Fruit fly (Drosophila melanogaster): Measurements from ENCODE around the gene CG1578.
A peak's percentile ranks its signal among the peaks of the same experiment; 100 is the strongest.

CG1578 gene

dm6 chrX:11841702-11842378, 25.5 kb upstream of the CG1578 start:
- no peak for TF ChIP-seq D1 (tag; optimal IDR thresholded peaks at IDR 0.05)
- TF ChIP-seq CG8159 (tag; optimal IDR thresholded peaks at IDR 0.05), result peak; percentile 45

dm6 chrX:11839308-11839707, 23.0 kb upstream of the CG1578 start, which contains the start of gene Cyp28c1:
Gene Cyp28c1, plus strand, starts transcription at chrX:11839608.
- TF ChIP-seq CG34367 (tag; optimal IDR thresholded peaks at IDR 0.05), result no peak
- no peak for TF ChIP-seq fd96Ca (GFP tag; IDR thresholded peaks at IDR 0.05)
- TF ChIP-seq gl (tag; optimal IDR thresholded peaks at IDR 0.05), result no peak
- no peak for TF ChIP-seq CG10348 (GFP tag; IDR thresholded peaks at IDR 0.05)
- no peak for TF ChIP-seq Pif1A (GFP tag; optimal IDR thresholded peaks at IDR 0.05)
- no peak for TF ChIP-seq CG15710 (tag; optimal IDR thresholded peaks at IDR 0.05)

DNA sequence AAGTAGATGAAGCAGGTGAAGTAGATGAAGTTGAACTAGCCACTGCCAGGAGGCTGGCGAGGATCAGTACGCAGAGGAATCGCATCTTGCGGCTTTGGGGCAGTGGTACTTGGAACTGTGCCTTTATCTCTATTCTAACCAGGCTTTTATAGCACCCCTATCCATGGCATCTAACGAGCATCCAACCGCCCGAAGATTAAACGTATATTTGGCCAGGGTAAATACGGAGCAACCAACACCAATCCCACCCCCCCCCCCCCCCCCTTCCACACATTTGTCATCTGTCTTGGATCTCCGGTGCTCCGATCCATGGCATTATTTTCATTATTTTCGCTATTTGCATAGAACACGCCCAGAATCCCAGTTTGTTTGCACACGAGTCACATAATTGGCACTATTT, 21.6 kb upstream of the CG1578 start, which contains the start of gene CG15741:
CG15741 (minus strand) TSS at position 101 of the 400 bp plus-strand sequence.
- no peak for TF ChIP-seq gl (tag; optimal IDR thresholded peaks at IDR 0.05)
- TF ChIP-seq CG17806 (tag; optimal IDR thresholded peaks at IDR 0.05), result no peak
- TF ChIP-seq CG10348 (GFP tag; IDR thresholded peaks at IDR 0.05), result no peak
- TF ChIP-seq CG34367 (tag; optimal IDR thresholded peaks at IDR 0.05), result no peak
- TF ChIP-seq CG8301 (tag; optimal IDR thresholded peaks at IDR 0.05), result no peak
- TF ChIP-seq rn (GFP tag; IDR thresholded peaks at IDR 0.05), result no peak
- no peak for TF ChIP-seq CG4496 (GFP tag; IDR thresholded peaks at IDR 0.05)

- TF ChIP-seq CG10348 (GFP tag; IDR thresholded peaks at IDR 0.05) (no peak), Ets98B (GFP tag; IDR thresholded peaks at IDR 0.05) (no peak), fd96Ca (GFP tag; IDR thresholded peaks at IDR 0.05) (no peak), CG12605 (GFP tag; IDR thresholded peaks at IDR 0.05) (no peak), D1 (tag; optimal IDR thresholded peaks at IDR 0.05) (no peak), gl (tag; optimal IDR thresholded peaks at IDR 0.05) (no peak)
These were observed 12.1 kb upstream of the CG1578 start for dm6 chrX:11828336-11829007.

dm6 chrX:11823003-11823402, 6.7 kb upstream of the CG1578 start:
- TF ChIP-seq CG34367 (tag; optimal IDR thresholded peaks at IDR 0.05) (peak; percentile 14), CG8159 (tag; optimal IDR thresholded peaks at IDR 0.05) (peak; percentile 83), EcR (GFP tag; optimal IDR thresholded peaks at IDR 0.05) (peak; percentile 38), CG9948 (tag; optimal IDR thresholded peaks at IDR 0.05) (peak; percentile 11), gl (tag; optimal IDR thresholded peaks at IDR 0.05) (peak; percentile 44), CG8301 (tag; optimal IDR thresholded peaks at IDR 0.05) (peak; percentile 54), CG13204 (GFP tag; optimal IDR thresholded peaks at IDR 0.05) (no peak), Pif1A (GFP tag; optimal IDR thresholded peaks at IDR 0.05) (no peak), fd96Ca (GFP tag; IDR thresholded peaks at IDR 0.05) (peak; percentile 62; the same call in 1 of the 3 replicates), CG12605 (GFP tag; IDR thresholded peaks at IDR 0.05) (peak; percentile 85), D1 (tag; optimal IDR thresholded peaks at IDR 0.05) (no peak), CG17806 (tag; optimal IDR thresholded peaks at IDR 0.05) (peak; percentile 4), CG32121 (GFP tag; IDR thresholded peaks at IDR 0.05) (peak; percentile 65), rn (GFP tag; IDR thresholded peaks at IDR 0.05) (no peak), CG10348 (GFP tag; IDR thresholded peaks at IDR 0.05) (no peak), CG4496 (GFP tag; IDR thresholded peaks at IDR 0.05) (peak; percentile 50; the same call in 2 of the 3 replicates), CG15710 (tag; optimal IDR thresholded peaks at IDR 0.05) (peak; percentile 19), Ets98B (GFP tag; IDR thresholded peaks at IDR 0.05) (peak; percentile 60)

- TF ChIP-seq rn (GFP tag; IDR thresholded peaks at IDR 0.05) (no peak), CG12605 (GFP tag; IDR thresholded peaks at IDR 0.05) (no peak), CG4496 (GFP tag; IDR thresholded peaks at IDR 0.05) (peak; percentile 61; the same call in 2 of the 3 replicates), CG17806 (tag; optimal IDR thresholded peaks at IDR 0.05) (no peak), CG9948 (tag; optimal IDR thresholded peaks at IDR 0.05) (no peak), CG8159 (tag; optimal IDR thresholded peaks at IDR 0.05) (peak; percentile 81), CG15710 (tag; optimal IDR thresholded peaks at IDR 0.05) (no peak), CG8301 (tag; optimal IDR thresholded peaks at IDR 0.05) (peak; percentile 33), Snoo (tag; optimal IDR thresholded peaks at IDR 0.05) (no peak), Ets98B (GFP tag; IDR thresholded peaks at IDR 0.05) (peak; percentile 47), D1 (tag; optimal IDR thresholded peaks at IDR 0.05) (no peak), fd96Ca (GFP tag; IDR thresholded peaks at IDR 0.05) (no peak; the same call in 2 of the 3 replicates), EcR (GFP tag; optimal IDR thresholded peaks at IDR 0.05) (no peak), CG32121 (GFP tag; IDR thresholded peaks at IDR 0.05) (0 out of 2 replicates have a peak, but pooled peaks have one; percentile 17), Pif1B (GFP tag; optimal IDR thresholded peaks at IDR 0.05) (no peak), gl (tag; optimal IDR thresholded peaks at IDR 0.05) (no peak), Pif1A (GFP tag; optimal IDR thresholded peaks at IDR 0.05) (peak; percentile 27), CG14655 (GFP tag; optimal IDR thresholded peaks at IDR 0.05) (peak; percentile 25), CG13204 (GFP tag; optimal IDR thresholded peaks at IDR 0.05) (no peak), CG10348 (GFP tag; IDR thresholded peaks at IDR 0.05) (no peak), CG34367 (tag; optimal IDR thresholded peaks at IDR 0.05) (no peak)
These were observed 5.6 kb upstream of the CG1578 start for dm6 chrX:11821946-11822345.

Data from whole organism, pupa.